Fruit fly (Drosophila melanogaster) whole organism, prepupa: ENCODE data around the gene CG42494.

Experiments
- CG10669 ChIP-seq: fragments of 200-800 bp; sonication (Bioruptor generic); optimal IDR thresholded peaks from 3 replicates; lab custom pipeline; 2018; ENCODE audit warnings: missing biosample characterization, mild to moderate bottlenecking, missing genetic modification characterization, moderate library complexity
- CG11762 ChIP-seq: fragments of 200-800 bp; sonication (Bioruptor generic); optimal IDR thresholded peaks from 3 replicates; lab custom pipeline; 2016; ENCODE audit warnings: missing biosample characterization, missing genetic modification characterization; ENCODE audit not compliant: insufficient read depth
- CG15336 ChIP-seq: fragments of 200-800 bp; sonication (Bioruptor generic); IDR thresholded peaks from 2 replicates; pipeline ENCODE4 v1.3.6; 2022; ENCODE audit warnings: missing biosample characterization, missing genetic modification characterization
- CG31627 ChIP-seq: fragments of 200-800 bp; sonication (Bioruptor generic); optimal IDR thresholded peaks from 3 replicates; lab custom pipeline; 2016; ENCODE audit warnings: missing biosample characterization, missing genetic modification characterization
- CG34406 ChIP-seq: fragments of 200-800 bp; sonication (Bioruptor generic); optimal IDR thresholded peaks from 3 replicates; lab custom pipeline; 2016; ENCODE audit warnings: missing biosample characterization, missing genetic modification characterization
- CG3919 ChIP-seq: fragments of 200-800 bp; sonication (Bioruptor generic); optimal IDR thresholded peaks from 3 replicates; lab custom pipeline; 2016; ENCODE audit warnings: missing biosample characterization, missing genetic modification characterization
- CG4318 ChIP-seq: fragments of 200-800 bp; sonication (Bioruptor generic); optimal IDR thresholded peaks from 3 replicates; lab custom pipeline; 2017; ENCODE audit warnings: missing biosample characterization, mild to moderate bottlenecking, missing genetic modification characterization
- CG6163 ChIP-seq: fragments of 200-800 bp; sonication (Bioruptor generic); IDR thresholded peaks from 3 replicates; pipeline ENCODE4 v1.3.6; 2022; ENCODE audit warnings: missing biosample characterization, missing genetic modification characterization
- CG6792 ChIP-seq: fragments of 200-800 bp; sonication (Bioruptor generic); optimal IDR thresholded peaks from 3 replicates; lab custom pipeline; 2016; ENCODE audit warnings: missing biosample characterization, missing genetic modification characterization
- CG7368 ChIP-seq: fragments of 200-800 bp; sonication (Bioruptor generic); optimal IDR thresholded peaks from 3 replicates; lab custom pipeline; 2016; ENCODE audit warnings: missing biosample characterization, missing genetic modification characterization
- CG8319 ChIP-seq: fragments of 200-800 bp; sonication (Bioruptor generic); optimal IDR thresholded peaks from 3 replicates; lab custom pipeline; 2016; ENCODE audit warnings: missing biosample characterization, missing genetic modification characterization
- Eip78C ChIP-seq: fragments of 200-800 bp; sonication (Bioruptor generic); peaks from one replicate; lab custom pipeline; 2016; ENCODE audit warnings: missing biosample characterization, missing genetic modification characterization
- Eip93F ChIP-seq: fragments of 200-800 bp; sonication (Bioruptor generic); optimal IDR thresholded peaks from 2 replicates; lab custom pipeline; 2016; ENCODE audit warnings: missing biosample characterization, mild to moderate bottlenecking, missing genetic modification characterization
- Ets21C ChIP-seq: fragments of 200-800 bp; sonication (Bioruptor generic); optimal IDR thresholded peaks from 3 replicates; lab custom pipeline; 2016; ENCODE audit warnings: missing biosample characterization, missing genetic modification characterization
- Hr38 ChIP-seq: sonication (Bioruptor generic); optimal IDR thresholded peaks from 2 replicates; lab custom pipeline; 2016; ENCODE audit warnings: missing biosample characterization, missing genetic modification characterization
- Hr39 ChIP-seq: fragments of 200-800 bp; sonication (Bioruptor generic); optimal IDR thresholded peaks from 2 replicates; lab custom pipeline; 2016; ENCODE audit warnings: missing biosample characterization, missing genetic modification characterization
- Hr4 ChIP-seq: fragments of 200-800 bp; sonication (Bioruptor generic); optimal IDR thresholded peaks from 3 replicates; lab custom pipeline; 2016; ENCODE audit warnings: missing biosample characterization, missing genetic modification characterization
- Met ChIP-seq: fragments of 200-800 bp; sonication (Bioruptor generic); optimal IDR thresholded peaks from 3 replicates; lab custom pipeline; 2016; ENCODE audit warnings: missing biosample characterization, missing genetic modification characterization
- Sox14 ChIP-seq: fragments of 200-800 bp; sonication (Bioruptor generic); optimal IDR thresholded peaks from 3 replicates; lab custom pipeline; 2016; ENCODE audit warnings: missing biosample characterization, missing genetic modification characterization
- achi ChIP-seq: fragments of 200-800 bp; sonication (Bioruptor generic); optimal IDR thresholded peaks from 3 replicates; lab custom pipeline; 2016; ENCODE audit warnings: missing biosample characterization, missing genetic modification characterization
- acj6 ChIP-seq: fragments of 200-800 bp; sonication (Bioruptor generic); optimal IDR thresholded peaks from 3 replicates; lab custom pipeline; 2016; ENCODE audit warnings: missing biosample characterization, missing genetic modification characterization
- cyc ChIP-seq: fragments of 200-800 bp; sonication (Bioruptor generic); optimal IDR thresholded peaks from 3 replicates; lab custom pipeline; 2016; ENCODE audit warnings: missing biosample characterization, missing genetic modification characterization
- dac ChIP-seq: fragments of 200-800 bp; sonication (Bioruptor generic); optimal IDR thresholded peaks from 2 replicates; lab custom pipeline; 2017; ENCODE audit warnings: missing biosample characterization, mild to moderate bottlenecking, missing genetic modification characterization
- dsx ChIP-seq: fragments of 200-800 bp; optimal IDR thresholded peaks from 3 replicates; lab custom pipeline; 2019; ENCODE audit warnings: missing biosample characterization, mild to moderate bottlenecking, missing genetic modification characterization, moderate library complexity; ENCODE audit not compliant: poor library complexity, severe bottlenecking
- eg ChIP-seq: fragments of 200-800 bp; sonication (Bioruptor generic); IDR thresholded peaks from 3 replicates; pipeline ENCODE4 v1.3.6; 2022; ENCODE audit warnings: missing biosample characterization, missing genetic modification characterization
- fd59A ChIP-seq: fragments of 200-800 bp; sonication (Bioruptor generic); optimal IDR thresholded peaks from 2 replicates; lab custom pipeline; 2017; ENCODE audit warnings: missing biosample characterization, mild to moderate bottlenecking, missing genetic modification characterization, missing genetic modification reagents
- fd85E ChIP-seq: fragments of 200-800 bp; sonication (Bioruptor generic); optimal IDR thresholded peaks from 3 replicates; lab custom pipeline; 2016; ENCODE audit warnings: missing biosample characterization, missing genetic modification characterization
- fkh ChIP-seq: fragments of 200-800 bp; sonication (Bioruptor generic); optimal IDR thresholded peaks from 3 replicates; lab custom pipeline; 2017; ENCODE audit warnings: missing biosample characterization, mild to moderate bottlenecking, missing genetic modification characterization, moderate library complexity
- lz ChIP-seq: fragments of 200-800 bp; sonication (Bioruptor generic); optimal IDR thresholded peaks from 3 replicates; lab custom pipeline; 2016; ENCODE audit warnings: missing biosample characterization, missing genetic modification characterization
- spab ChIP-seq: fragments of 200-800 bp; sonication (Bioruptor generic); optimal IDR thresholded peaks from 2 replicates; lab custom pipeline; 2017; ENCODE audit warnings: missing biosample characterization, mild to moderate bottlenecking, missing genetic modification characterization, missing genetic modification reagents
- ss ChIP-seq, 2 experiments: fragments of 200-800 bp; sonication (Bioruptor generic); optimal IDR thresholded peaks; 2 replicates in 1 of 2; 3 replicates in 1 of 2; lab custom pipeline; 2017 to 2018; ENCODE audit warnings: mild to moderate bottlenecking in 2 of 2, missing biosample characterization in 2 of 2, missing genetic modification characterization in 2 of 2, moderate library complexity in 1 of 2
- svp ChIP-seq: fragments of 200-800 bp; sonication (Bioruptor generic); peaks from one replicate; lab custom pipeline; 2016; ENCODE audit warnings: missing biosample characterization, missing genetic modification characterization
- vri ChIP-seq: fragments of 200-800 bp; sonication (Bioruptor generic); optimal IDR thresholded peaks from 3 replicates; lab custom pipeline; 2016; ENCODE audit warnings: missing biosample characterization, mild to moderate bottlenecking, missing genetic modification characterization

Gene CG42494

DNA sequence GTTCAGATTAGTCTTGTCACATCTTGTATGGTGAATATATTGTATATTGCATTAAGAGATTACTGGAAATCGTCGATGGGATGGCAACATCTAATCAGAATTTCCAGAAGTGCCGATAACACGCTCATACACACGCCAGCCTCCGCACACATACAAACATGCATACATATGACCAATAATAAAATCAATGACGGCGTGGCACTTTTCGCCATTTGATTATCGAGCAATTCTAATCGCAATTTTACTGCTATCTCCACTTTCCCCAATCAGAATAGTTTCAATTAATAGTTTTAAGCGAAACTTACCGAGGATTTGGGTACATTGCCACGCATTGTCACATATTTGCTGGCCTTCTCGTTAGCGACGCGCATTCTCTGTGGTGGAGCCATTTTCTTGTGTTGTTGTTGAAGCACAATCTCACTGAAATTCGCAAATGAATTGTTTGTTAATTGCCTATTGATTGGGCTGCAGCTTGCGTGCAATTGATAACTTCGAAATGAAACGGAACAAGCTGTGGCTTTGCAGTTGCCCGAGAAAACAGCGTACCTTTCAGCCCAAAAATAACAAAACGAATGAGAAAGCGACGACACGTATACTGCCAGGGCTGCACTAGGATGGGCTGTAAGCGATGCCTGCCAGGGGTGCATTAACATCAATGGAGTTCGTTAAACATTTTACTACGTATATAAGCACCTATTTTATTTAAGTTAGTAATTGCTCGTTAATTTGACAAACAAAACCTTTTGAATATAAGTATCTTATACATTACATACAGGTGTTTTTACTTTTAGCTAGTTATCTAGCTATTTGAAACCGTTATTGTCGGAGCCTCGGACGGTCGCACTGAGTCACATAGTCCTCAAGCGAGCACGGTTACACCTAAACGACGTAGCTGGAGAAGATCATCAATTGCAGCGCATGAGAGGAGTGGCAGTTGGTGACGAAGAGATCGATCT, 14.5 kb downstream of the CG42494 start, which contains the start of the genes CG32276 and gry (continued):
- TF ChIP-seq CG8319 (GFP tag; lab: Kevin White, UChicago): peak; percentile 57
- peak; percentile 11 for TF ChIP-seq fd59A (GFP tag; lab: Kevin White, UChicago)
- peak; percentile 3 for TF ChIP-seq fd85E (GFP tag; lab: Kevin White, UChicago)
- peak; percentile 65 for TF ChIP-seq CG6163 (GFP tag; lab: Robert Waterston, UW)
- peak; percentile 77 for TF ChIP-seq Ets21C (GFP tag; lab: Kevin White, UChicago)
- TF ChIP-seq CG34406 (GFP tag; lab: Kevin White, UChicago): peak; percentile 50
- TF ChIP-seq CG3919 (GFP tag; lab: Kevin White, UChicago): peak; percentile 84
- no peak for TF ChIP-seq CG4318 (GFP tag; lab: Kevin White, UChicago)
- TF ChIP-seq fkh (GFP tag; lab: Kevin White, UChicago): peak; percentile 20
- peak; percentile 64 for TF ChIP-seq CG11762 (GFP tag; lab: Kevin White, UChicago)

- TF ChIP-seq lz (GFP tag; lab: Kevin White, UChicago): no peak
- no peak for TF ChIP-seq ss (GFP tag; optimal IDR thresholded peaks at IDR 0.05; lab: Kevin White, UChicago)
- no peak for TF ChIP-seq eg
- no peak for TF ChIP-seq CG10669
- TF ChIP-seq fd85E (GFP tag; lab: Kevin White, UChicago): no peak
- TF ChIP-seq cyc (GFP tag; lab: Kevin White, UChicago): no peak
- TF ChIP-seq CG7368: no peak
- no peak for TF ChIP-seq Sox14 (GFP tag; lab: Kevin White, UChicago)
- TF ChIP-seq achi (GFP tag; lab: Kevin White, UChicago): no peak
- TF ChIP-seq fkh (GFP tag; lab: Kevin White, UChicago): no peak
- no peak for TF ChIP-seq dac
- TF ChIP-seq spab (GFP tag; lab: Kevin White, UChicago): no peak
- TF ChIP-seq, all 60 proteins: peak for 0
Measured at dm6 chr3L:3203062-3203461, 18.9 kb downstream of the CG42494 start, which contains the start of gene CG32271. TSS of gene CG32271 (minus strand) at chr3L:3203162.

DNA sequence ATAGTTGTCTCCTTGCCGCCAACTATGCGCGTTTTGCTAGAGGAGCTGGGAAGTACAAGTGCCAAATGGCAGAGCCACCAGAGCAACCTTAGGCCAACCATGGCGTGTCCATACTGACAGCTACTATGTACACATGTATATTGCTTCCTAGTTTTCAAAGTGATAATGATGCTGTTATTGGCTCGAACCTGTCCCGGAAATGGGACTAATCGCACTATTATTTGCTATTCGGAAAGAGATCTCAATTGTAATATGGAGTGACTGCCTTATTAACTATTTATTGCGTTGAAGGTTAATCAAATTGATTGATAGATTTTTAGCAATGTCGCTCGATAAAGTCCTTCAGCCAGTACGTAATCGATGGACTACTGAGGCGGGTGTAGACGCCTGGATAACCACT, 20.1 kb downstream of the CG42494 start, which contains the start of gene CG33159:
CG33159 (minus strand) TSS at position 101 of the 400 bp plus-strand sequence.
- TF ChIP-seq acj6 (GFP tag; lab: Kevin White, UChicago) (no peak), Hr4 (GFP tag; lab: Kevin White, UChicago) (no peak), CG8319 (GFP tag; lab: Kevin White, UChicago) (no peak)

- TF ChIP-seq fd59A (GFP tag; lab: Kevin White, UChicago) (no peak), CG8319 (GFP tag; lab: Kevin White, UChicago) (no peak), eg (no peak), svp (GFP tag; lab: Kevin White, UChicago) (no peak), CG11762 (GFP tag; lab: Kevin White, UChicago) (no peak), Hr38 (GFP tag; lab: Kevin White, UChicago) (no peak), Eip78C (GFP tag; lab: Kevin White, UChicago) (no peak), Ets21C (GFP tag; lab: Kevin White, UChicago) (no peak), achi (GFP tag; lab: Kevin White, UChicago) (no peak), Met (GFP tag; lab: Kevin White, UChicago) (no peak), CG31627 (GFP tag; lab: Kevin White, UChicago) (no peak), spab (GFP tag; lab: Kevin White, UChicago) (no peak), Eip93F (GFP tag; lab: Kevin White, UChicago) (no peak), Hr39 (GFP tag; lab: Kevin White, UChicago) (no peak), CG15336 (GFP tag; lab: Robert Waterston, UW) (no peak), dsx (GFP tag; lab: Kevin White, UChicago) (no peak), fd85E (GFP tag; lab: Kevin White, UChicago) (no peak), vri (GFP tag; lab: Kevin White, UChicago) (no peak), CG6792 (GFP tag; lab: Kevin White, UChicago) (no peak)
Measured at dm6 chr3L:3205349-3205748, 21.1 kb downstream of the CG42494 start, which contains the start of gene CG32277. TSS of gene CG32277 (minus strand) at chr3L:3205449.
